Fruit fly (Drosophila melanogaster): ENCODE results near the gene nerfin-1.

nerfin-1 gene

dm6 chr3L:871713-872112 lies 37.2 kb upstream of the nerfin-1 start, which contains the start of gene Usp10 (continued):
- no peak for TF ChIP-seq CG1233 (GFP tag; optimal IDR thresholded peaks at IDR 0.05)
- TF ChIP-seq HLH4C (GFP tag; IDR thresholded peaks at IDR 0.05; ENCODE audit: partially characterized antibody) = peak; percentile 62
- TF ChIP-seq CG7271 (tag; optimal IDR thresholded peaks at IDR 0.05) = no peak
- no peak for TF ChIP-seq onecut (GFP tag; IDR thresholded peaks at IDR 0.05)
- TF ChIP-seq dan (GFP tag; IDR thresholded peaks at IDR 0.05) = no peak
- TF ChIP-seq ab (GFP tag; optimal IDR thresholded peaks at IDR 0.05) = no peak
- no peak for TF ChIP-seq CG3838 (GFP tag; optimal IDR thresholded peaks at IDR 0.05)
- no peak for TF ChIP-seq CG16863 (GFP tag; optimal IDR thresholded peaks at IDR 0.05)
- no peak for TF ChIP-seq Dip2 (GFP tag; IDR thresholded peaks at IDR 0.05)
- TF ChIP-seq CG18011 (GFP tag; optimal IDR thresholded peaks at IDR 0.05) = no peak
- peak; percentile 71; the same call in 1 of the 2 replicates for TF ChIP-seq CG3847 (GFP tag; IDR thresholded peaks at IDR 0.05)
- no peak for TF ChIP-seq CG6654 (GFP tag; optimal IDR thresholded peaks at IDR 0.05)
- no peak for TF ChIP-seq CG10565 (GFP tag; optimal IDR thresholded peaks at IDR 0.05)
- TF ChIP-seq CG10979 (tag; optimal IDR thresholded peaks at IDR 0.05) = no peak
- TF ChIP-seq CG7839 (tag; optimal IDR thresholded peaks at IDR 0.05) = no peak
- no peak for TF ChIP-seq CG12236 (GFP tag; optimal IDR thresholded peaks at IDR 0.05)
- no peak for TF ChIP-seq Sox100B (GFP tag; optimal IDR thresholded peaks at IDR 0.05)
- peak; percentile 77 for TF ChIP-seq hbn (GFP tag; IDR thresholded peaks at IDR 0.05; ENCODE audit: partially characterized antibody)
- TF ChIP-seq Doc3 (GFP tag; IDR thresholded peaks at IDR 0.05; ENCODE audit: partially characterized antibody) = peak; percentile 59; the same call in 2 of the 3 replicates
- TF ChIP-seq insv (GFP tag; optimal IDR thresholded peaks at IDR 0.05) = no peak
- peak; percentile 58 for TF ChIP-seq CG12659 (GFP tag; optimal IDR thresholded peaks at IDR 0.05)
- TF ChIP-seq CG11093 (GFP tag; IDR thresholded peaks at IDR 0.05) = no peak
- no peak for TF ChIP-seq CG4820 (GFP tag; optimal IDR thresholded peaks at IDR 0.05)
- TF ChIP-seq Kr (GFP tag; optimal IDR thresholded peaks at IDR 0.05) = no peak
- TF ChIP-seq CG3407 (GFP tag; optimal IDR thresholded peaks at IDR 0.05) = no peak
- peak; percentile 7 for TF ChIP-seq p53 (GFP tag; optimal IDR thresholded peaks at IDR 0.05)
- TF ChIP-seq CG31365 (tag; optimal IDR thresholded peaks at IDR 0.05) = no peak
- 0 out of 2 replicates have a peak, but pooled peaks have one; percentile 19 for TF ChIP-seq NFAT (GFP tag; IDR thresholded peaks at IDR 0.05)
- no peak for TF ChIP-seq CoRest (tag; optimal IDR thresholded peaks at IDR 0.05)
- peak; percentile 18; the same call in 1 of the 3 replicates for TF ChIP-seq row (GFP tag; IDR thresholded peaks at IDR 0.05)
- TF ChIP-seq sens (GFP tag) = no peak
- peak; percentile 48 for TF ChIP-seq CG15479 (GFP tag; optimal IDR thresholded peaks at IDR 0.05)
- TF ChIP-seq grn (GFP tag; optimal IDR thresholded peaks at IDR 0.05) = no peak
- peak in 1 of 3 experiments; percentile 9 for TF ChIP-seq Stat92E (GFP tag; optimal IDR thresholded peaks at IDR 0.05)
- peak; percentile 69 for TF ChIP-seq ftz-f1 (GFP tag; optimal IDR thresholded peaks at IDR 0.05)
- no peak for TF ChIP-seq CG4854 (GFP tag; optimal IDR thresholded peaks at IDR 0.05)
- no peak for TF ChIP-seq unpg (GFP tag; optimal IDR thresholded peaks at IDR 0.05)
- 0 out of 2 replicates have a peak, but pooled peaks have one; percentile 8 for TF ChIP-seq CG11696 (GFP tag; IDR thresholded peaks at IDR 0.05)
- TF ChIP-seq Rx (GFP tag; IDR thresholded peaks at IDR 0.05) = no peak
- no peak for TF ChIP-seq esg (GFP tag; conservative IDR thresholded peaks at IDR 0.05)
- TF ChIP-seq cato (GFP tag; optimal IDR thresholded peaks at IDR 0.05; ENCODE audit: borderline replicate concordance) = no peak
- TF ChIP-seq Hr51 (GFP tag; optimal IDR thresholded peaks at IDR 0.05) = no peak
- TF ChIP-seq CG13287 (GFP tag; IDR thresholded peaks at IDR 0.05; ENCODE audit: partially characterized antibody) = peak; percentile 79
- no peak for TF ChIP-seq CG1832 (GFP tag; optimal IDR thresholded peaks at IDR 0.05)
- TF ChIP-seq sna (GFP tag; IDR thresholded peaks at IDR 0.05; ENCODE audit: partially characterized antibody) = peak; percentile 13; the same call in 1 of the 2 replicates
- TF ChIP-seq al (GFP tag; IDR thresholded peaks at IDR 0.05) = no peak
- TF ChIP-seq grau (tag; optimal IDR thresholded peaks at IDR 0.05) = no peak
- TF ChIP-seq Sry-β (GFP tag; optimal IDR thresholded peaks at IDR 0.05) = no peak
- no peak for TF ChIP-seq CG18619 (GFP tag; optimal IDR thresholded peaks at IDR 0.05)
- no peak for TF ChIP-seq CG9609 (GFP tag; optimal IDR thresholded peaks at IDR 0.05)

Data from whole organism, embryonic.